Worm (Caenorhabditis elegans) whole organism, young adult: ENCODE results near the gene irld-47.

Experiments used
- B0019.2 ChIP-seq: fragments of 200-800 bp; sonication (Bioruptor generic); conservative IDR thresholded peaks from 2 replicates; pipeline ENCODE4 v1.3.6; 2022; ENCODE audit warnings: missing genetic modification reagents, missing genetic modification characterization, missing compliant biosample characterization
- B0035.1 ChIP-seq: sonication (generic microtip); optimal IDR thresholded peaks from 2 replicates; lab custom pipeline; 2016; ENCODE audit warnings: missing genetic modification characterization, mild to moderate bottlenecking, missing compliant biosample characterization, missing genotype, missing genetic modification reagents
- B0336.3 ChIP-seq: fragments of 200-800 bp; sonication (Bioruptor generic); IDR thresholded peaks from 2 replicates; pipeline ENCODE4 v1.3.6; 2022; ENCODE audit warnings: missing genetic modification characterization, missing compliant biosample characterization
- F33H1.4 ChIP-seq: fragments of 200-800 bp; sonication (Bioruptor generic); IDR thresholded peaks from 2 replicates; pipeline ENCODE4 v1.3.6; 2022; ENCODE audit warnings: missing genetic modification reagents, missing genetic modification characterization, missing compliant biosample characterization
- F39B2.1 ChIP-seq: fragments of 200-800 bp; sonication (Bioruptor generic); IDR thresholded peaks from 2 replicates; pipeline ENCODE4 v1.3.6; 2022; ENCODE audit warnings: missing genetic modification reagents, missing genetic modification characterization, missing compliant biosample characterization
- K11D2.4 ChIP-seq: fragments of 200-800 bp; sonication (Bioruptor generic); IDR thresholded peaks from 2 replicates; pipeline ENCODE4 v1.3.6; 2022; ENCODE audit warnings: missing genetic modification reagents, missing genetic modification characterization, missing compliant biosample characterization
- K12H6.12 ChIP-seq: fragments of 200-800 bp; sonication (Bioruptor generic); optimal IDR thresholded peaks from 2 replicates; lab custom pipeline; 2018; ENCODE audit warnings: mild to moderate bottlenecking, missing genetic modification characterization, missing compliant biosample characterization
- Y53G8AR.9 ChIP-seq: fragments of 200-800 bp; sonication (Bioruptor generic); conservative IDR thresholded peaks from 2 replicates; pipeline ENCODE4 v1.3.6; 2022; ENCODE audit warnings: missing genetic modification reagents, missing genetic modification characterization, missing compliant biosample characterization
- Y56A3A.18 ChIP-seq: fragments of 200-800 bp; sonication (Bioruptor generic); IDR thresholded peaks from 2 replicates; pipeline ENCODE4 v1.3.6; 2022; ENCODE audit warnings: missing genetic modification reagents, missing genetic modification characterization, missing compliant biosample characterization
- akir-1 ChIP-seq: fragments of 200-800 bp; sonication (Bioruptor generic); optimal IDR thresholded peaks from 2 replicates; lab custom pipeline; 2018; ENCODE audit warnings: mild to moderate bottlenecking, missing genetic modification characterization, moderate library complexity, missing compliant biosample characterization
- ama-1 ChIP-seq, 3 experiments: fragments of 150-350 bp in 1 of 3; sonication (generic microtip) in 2 of 3; optimal IDR thresholded peaks; 2 replicates each; lab custom pipeline; 2014 to 2018; ENCODE audit warnings: missing biosample characterization in 2 of 3, missing genetic modification characterization in 2 of 3, missing genetic modification reagents in 2 of 3
- attf-3 ChIP-seq: fragments of 200-800 bp; sonication (Bioruptor generic); conservative IDR thresholded peaks from 2 replicates; pipeline ENCODE4 v1.3.6; 2022; ENCODE audit warnings: missing genetic modification reagents, missing genetic modification characterization, missing compliant biosample characterization
- bed-1 ChIP-seq: fragments of 200-800 bp; sonication (Bioruptor generic); IDR thresholded peaks from 2 replicates; pipeline ENCODE4 v1.3.6; 2022; ENCODE audit warnings: missing genetic modification reagents, missing genetic modification characterization, missing compliant biosample characterization
- cebp-1 ChIP-seq, 2 experiments: fragments of 200-800 bp in 1 of 2; sonication (Bioruptor generic) in 1 of 2; sonication (generic microtip) in 1 of 2; IDR thresholded peaks in 1 of 2; optimal IDR thresholded peaks in 1 of 2; 2 replicates each; pipeline versions ENCODE4 v1.3.6 to Lab custom; 2017 to 2022; ENCODE audit warnings: missing compliant biosample characterization in 2 of 2, missing genetic modification characterization in 2 of 2, mild to moderate bottlenecking in 1 of 2, missing genetic modification reagents in 1 of 2, moderate library complexity in 1 of 2
- ceh-27 ChIP-seq: fragments of 200-800 bp; sonication (Bioruptor generic); optimal IDR thresholded peaks from 2 replicates; lab custom pipeline; 2018; ENCODE audit warnings: mild to moderate bottlenecking, missing genetic modification characterization, moderate library complexity, missing compliant biosample characterization
- ceh-40 ChIP-seq: fragments of 200-800 bp; sonication (Bioruptor generic); IDR thresholded peaks from 2 replicates; pipeline ENCODE4 v1.3.6; 2022; ENCODE audit warnings: missing genetic modification characterization, missing compliant biosample characterization
- ceh-58 ChIP-seq: fragments of 200-800 bp; sonication (Bioruptor generic); IDR thresholded peaks from 2 replicates; pipeline ENCODE4 v1.3.6; 2022; ENCODE audit warnings: missing genetic modification characterization, missing compliant biosample characterization
- chd-7 ChIP-seq: sonication (generic microtip); optimal IDR thresholded peaks from 2 replicates; lab custom pipeline; 2016; ENCODE audit warnings: mild to moderate bottlenecking, missing genetic modification characterization, moderate library complexity, missing compliant biosample characterization
- efl-1 ChIP-seq: fragments of 150-350 bp; optimal IDR thresholded peaks from 2 replicates; lab custom pipeline; 2014; ENCODE audit warnings: missing biosample characterization, missing genetic modification reagents, missing genetic modification characterization
- egl-18 ChIP-seq: fragments of 200-800 bp; sonication (Bioruptor generic); IDR thresholded peaks from 2 replicates; pipeline ENCODE4 v1.3.6; 2022; ENCODE audit warnings: missing genetic modification reagents, missing genetic modification characterization, missing compliant biosample characterization
- egl-44 ChIP-seq: fragments of 200-800 bp; sonication (Bioruptor generic); IDR thresholded peaks from 2 replicates; pipeline ENCODE4 v1.3.6; 2022; ENCODE audit warnings: missing genetic modification reagents, missing genetic modification characterization, missing compliant biosample characterization
- him-1 ChIP-seq: sonication (generic microtip); optimal IDR thresholded peaks from 2 replicates; lab custom pipeline; 2016; ENCODE audit warnings: missing genotype, missing genetic modification reagents, missing genetic modification characterization, missing compliant biosample characterization
- hmg-1.2 ChIP-seq: fragments of 200-800 bp; sonication (Bioruptor generic); IDR thresholded peaks from 2 replicates; pipeline ENCODE4 v1.3.6; 2022; ENCODE audit warnings: missing genetic modification reagents, missing genetic modification characterization, missing compliant biosample characterization
- hsf-1 ChIP-seq: fragments of 200-800 bp; sonication (Bioruptor generic); IDR thresholded peaks from 2 replicates; pipeline ENCODE4 v1.3.6; 2022; ENCODE audit warnings: missing genetic modification reagents, missing genetic modification characterization, missing compliant biosample characterization
- lsy-27 ChIP-seq: sonication (generic microtip); optimal IDR thresholded peaks from 2 replicates; lab custom pipeline; 2017; ENCODE audit warnings: missing genetic modification characterization, mild to moderate bottlenecking, missing compliant biosample characterization, antibody characterized with exemption, missing genotype, borderline replicate concordance; ENCODE audit not compliant: insufficient read depth
- madf-10 ChIP-seq: sonication (generic microtip); optimal IDR thresholded peaks from 2 replicates; lab custom pipeline; 2016; ENCODE audit warnings: mild to moderate bottlenecking, missing genetic modification characterization, missing compliant biosample characterization
- madf-3 ChIP-seq: fragments of 200-800 bp; sonication (Bioruptor generic); IDR thresholded peaks from 2 replicates; pipeline ENCODE4 v1.3.6; 2022; ENCODE audit warnings: missing genetic modification reagents, missing genetic modification characterization, missing compliant biosample characterization
- madf-8 ChIP-seq: fragments of 200-800 bp; sonication (Bioruptor generic); conservative IDR thresholded peaks from 2 replicates; pipeline ENCODE4 v1.3.6; 2022; ENCODE audit warnings: missing genetic modification reagents, missing genetic modification characterization, missing compliant biosample characterization
- mxl-1 ChIP-seq: sonication (generic microtip); optimal IDR thresholded peaks from 2 replicates; lab custom pipeline; 2016; ENCODE audit warnings: missing genetic modification characterization, missing compliant biosample characterization
- nfya-1 ChIP-seq: sonication (generic microtip); optimal IDR thresholded peaks from 2 replicates; lab custom pipeline; 2017; ENCODE audit warnings: antibody characterized with exemption, missing compliant biosample characterization, missing genetic modification characterization, borderline replicate concordance; ENCODE audit not compliant: insufficient read depth
- nhr-179 ChIP-seq: sonication (generic microtip); optimal IDR thresholded peaks from 2 replicates; lab custom pipeline; 2016; ENCODE audit warnings: mild to moderate bottlenecking, missing genetic modification characterization, missing compliant biosample characterization
- nhr-80 ChIP-seq: sonication (generic microtip); optimal IDR thresholded peaks from 2 replicates; lab custom pipeline; 2016; ENCODE audit warnings: missing genetic modification characterization, missing compliant biosample characterization
- pbrm-1 ChIP-seq: fragments of 200-800 bp; sonication (Bioruptor generic); IDR thresholded peaks from 2 replicates; pipeline ENCODE4 v1.3.6; 2022; ENCODE audit warnings: missing genetic modification reagents, missing genetic modification characterization, missing compliant biosample characterization
- pha-4 ChIP-seq: fragments of 150-350 bp; sonication (generic microtip); optimal IDR thresholded peaks from 2 replicates; lab custom pipeline; 2014; ENCODE audit warnings: missing biosample characterization, missing genetic modification reagents, missing genetic modification characterization
- rec-8 ChIP-seq, 2 experiments: sonication (generic microtip); optimal IDR thresholded peaks; 2 replicates each; lab custom pipeline; 2016; ENCODE audit warnings: mild to moderate bottlenecking in 2 of 2, missing genetic modification characterization in 2 of 2, missing genetic modification reagents in 2 of 2, missing genotype in 2 of 2, missing biosample characterization in 1 of 2, missing compliant biosample characterization in 1 of 2, moderate library complexity in 1 of 2
- repo-1 ChIP-seq: sonication (generic microtip); optimal IDR thresholded peaks from 2 replicates; lab custom pipeline; 2017; ENCODE audit warnings: mild to moderate bottlenecking, missing genetic modification characterization, missing compliant biosample characterization
- sdz-38 ChIP-seq: sonication (generic microtip); optimal IDR thresholded peaks from 2 replicates; lab custom pipeline; 2016; ENCODE audit warnings: missing genotype, missing genetic modification characterization, missing compliant biosample characterization
- snpc-1.3 ChIP-seq: sonication (generic microtip); optimal IDR thresholded peaks from 2 replicates; lab custom pipeline; 2017; ENCODE audit warnings: missing genetic modification characterization, mild to moderate bottlenecking, missing compliant biosample characterization, antibody characterized with exemption, moderate library complexity, missing genotype, missing genetic modification reagents; ENCODE audit not compliant: insufficient read depth
- snpc-4 ChIP-seq, 5 experiments: fragments of 150-350 bp in 1 of 5; sonication (generic microtip) in 4 of 5; optimal IDR thresholded peaks; 2 replicates each; lab custom pipeline; 2014 to 2018; ENCODE audit warnings: missing genetic modification characterization in 5 of 5, missing biosample characterization in 3 of 5, antibody characterized with exemption in 2 of 5, mild to moderate bottlenecking in 2 of 5, missing compliant biosample characterization in 2 of 5, missing genotype in 2 of 5, moderate library complexity in 2 of 5, missing genetic modification reagents in 1 of 5
- sptf-2 ChIP-seq: fragments of 200-800 bp; sonication (Bioruptor generic); optimal IDR thresholded peaks from 2 replicates; lab custom pipeline; 2018; ENCODE audit warnings: mild to moderate bottlenecking, missing genetic modification characterization, missing compliant biosample characterization
- tbp1 ChIP-seq: fragments of 200-800 bp; sonication (Bioruptor generic); optimal IDR thresholded peaks from 2 replicates; lab custom pipeline; 2018; ENCODE audit warnings: mild to moderate bottlenecking, missing genetic modification characterization, missing compliant biosample characterization
- unc-62 ChIP-seq: fragments of 150-350 bp; optimal IDR thresholded peaks from 2 replicates; lab custom pipeline; 2014; ENCODE audit warnings: missing biosample characterization, missing genetic modification reagents, missing genetic modification characterization
- ztf-22 ChIP-seq: fragments of 200-800 bp; sonication (Bioruptor generic); optimal IDR thresholded peaks from 2 replicates; lab custom pipeline; 2018; ENCODE audit warnings: mild to moderate bottlenecking, missing genetic modification characterization, moderate library complexity, missing compliant biosample characterization
- ztf-28 ChIP-seq: fragments of 200-800 bp; sonication (Bioruptor generic); IDR thresholded peaks from 2 replicates; pipeline ENCODE4 v1.3.6; 2022; ENCODE audit warnings: missing genetic modification reagents, missing genetic modification characterization, missing compliant biosample characterization

The irld-47 gene

ce11 chrII:7817580-7817979, 4.8 kb downstream of the irld-47 start:
- TF ChIP-seq lsy-27 (no peak), Y56A3A.18 (GFP tag; lab: Robert Waterston, UW) (no peak), snpc-4 (GFP tag; optimal IDR thresholded peaks at IDR 0.05; lab: Kevin White, UChicago) (no peak), snpc-4 (tag; optimal IDR thresholded peaks at IDR 0.05; lab: Kevin White, UChicago) (no peak), egl-44 (GFP tag; lab: Robert Waterston, UW) (no peak), ceh-58 (GFP tag; lab: Robert Waterston, UW) (no peak), mxl-1 (tag; lab: Kevin White, UChicago) (no peak), hsf-1 (GFP tag; lab: Robert Waterston, UW) (0 out of 2 replicates have a peak, but pooled peaks have one; percentile 7)

- TF ChIP-seq unc-62 (GFP tag; lab: Kevin White, UChicago) (no peak), bed-1 (no peak), repo-1 (tag; lab: Kevin White, UChicago) (no peak), tbp1 (GFP tag; lab: Kevin White, UChicago) (no peak), him-1 (tag; lab: Kevin White, UChicago) (no peak), Y53G8AR.9 (GFP tag; lab: Robert Waterston, UW) (no peak), attf-3 (GFP tag; lab: Robert Waterston, UW) (no peak), ceh-58 (GFP tag; lab: Robert Waterston, UW) (no peak), K11D2.4 (GFP tag; lab: Robert Waterston, UW) (no peak), sdz-38 (tag; lab: Kevin White, UChicago) (no peak), B0035.1 (tag; lab: Kevin White, UChicago) (no peak), madf-10 (tag; lab: Kevin White, UChicago) (no peak), nhr-80 (peak; percentile 75), cebp-1 (GFP tag; IDR thresholded peaks at IDR 0.05; lab: Robert Waterston, UW) (no peak), cebp-1 (tag; optimal IDR thresholded peaks at IDR 0.05; lab: Kevin White, UChicago) (no peak), mxl-1 (tag; lab: Kevin White, UChicago) (no peak), ceh-40 (GFP tag; lab: Robert Waterston, UW) (no peak), snpc-1.3 (tag; lab: Kevin White, UChicago) (no peak), ztf-22 (GFP tag; lab: Kevin White, UChicago) (no peak), akir-1 (GFP tag; lab: Kevin White, UChicago) (no peak), madf-8 (peak; percentile 69), F33H1.4 (GFP tag; lab: Robert Waterston, UW) (peak; percentile 33), madf-3 (GFP tag; lab: Robert Waterston, UW) (no peak), F39B2.1 (GFP tag; lab: Robert Waterston, UW) (no peak), B0336.3 (GFP tag; lab: Robert Waterston, UW) (0 out of 2 replicates have a peak, but pooled peaks have one; percentile 21), efl-1 (GFP tag; lab: Kevin White, UChicago) (peak; percentile 87), egl-18 (GFP tag; lab: Robert Waterston, UW) (no peak), nhr-179 (tag; lab: Kevin White, UChicago) (no peak), sptf-2 (GFP tag; lab: Kevin White, UChicago) (no peak), hmg-1.2 (peak; percentile 36; the same call in 1 of the 2 replicates), K12H6.12 (tag; lab: Kevin White, UChicago) (no peak), nfya-1 (tag; lab: Kevin White, UChicago) (no peak), ceh-27 (GFP tag; lab: Kevin White, UChicago) (no peak), B0019.2 (GFP tag; lab: Robert Waterston, UW) (no peak), chd-7 (tag; lab: Kevin White, UChicago) (no peak), ztf-28 (no peak), ama-1 (optimal IDR thresholded peaks at IDR 0.05; lab: Kevin White, UChicago) (no peak), ama-1 (GFP tag; optimal IDR thresholded peaks at IDR 0.05; lab: Kevin White, UChicago) (no peak), pbrm-1 (GFP tag; lab: Robert Waterston, UW) (no peak), rec-8 (tag; optimal IDR thresholded peaks at IDR 0.05; lab: Kevin White, UChicago) (no peak), pha-4 (no peak)
Measured at ce11 chrII:7816163-7816776, 6.1 kb downstream of the irld-47 start, which contains the start of gene cki-2. Gene cki-2, plus strand, starts transcription at chrII:7816499.
